Fruit fly (Drosophila melanogaster): Measurements from ENCODE around the gene gwl.

Gene gwl

dm6 chr3R:18787237-18787636 lies 41.1 kb downstream of the gwl start (continued):
- TF ChIP-seq tna (GFP tag; IDR thresholded peaks at IDR 0.05; ENCODE audit: partially characterized antibody) (no peak), danr (GFP tag; IDR thresholded peaks at IDR 0.05) (peak; percentile 30; the same call in 1 of the 2 replicates), CG1233 (GFP tag; optimal IDR thresholded peaks at IDR 0.05) (no peak), CG31365 (tag; optimal IDR thresholded peaks at IDR 0.05) (no peak), CG32532 (GFP tag; IDR thresholded peaks at IDR 0.05) (peak; percentile 35; the same call in 1 of the 2 replicates), CG18599 (GFP tag; optimal IDR thresholded peaks at IDR 0.05) (peak; percentile 50), Hr39 (optimal IDR thresholded peaks at IDR 0.05) (no peak), Nf-YB (GFP tag; optimal IDR thresholded peaks at IDR 0.05) (no peak), CG33557 (GFP tag; optimal IDR thresholded peaks at IDR 0.05) (no peak), esg (GFP tag; conservative IDR thresholded peaks at IDR 0.05) (no peak), inv (GFP tag; IDR thresholded peaks at IDR 0.05; ENCODE audit: partially characterized antibody) (no peak), CG14965 (GFP tag; optimal IDR thresholded peaks at IDR 0.05; ENCODE audit: borderline replicate concordance) (no peak), rib (GFP tag; IDR thresholded peaks at IDR 0.05) (no peak), NC2α (GFP tag; optimal IDR thresholded peaks at IDR 0.05) (no peak), ase (GFP tag; IDR thresholded peaks at IDR 0.05) (no peak), CG17359 (tag; optimal IDR thresholded peaks at IDR 0.05) (peak; percentile 12), Ada2b (GFP tag; IDR thresholded peaks at IDR 0.05) (0 out of 2 replicates have a peak, but pooled peaks have one; percentile 10), salm (tag; optimal IDR thresholded peaks at IDR 0.05) (no peak), tgo (GFP tag; IDR thresholded peaks at IDR 0.05) (no peak), ind (GFP tag; optimal IDR thresholded peaks at IDR 0.05) (peak; percentile 16), Dek (tag; optimal IDR thresholded peaks at IDR 0.05) (no peak), Med (GFP tag) (peak; percentile 34), gce (GFP tag; IDR thresholded peaks at IDR 0.05) (no peak), Hmx (GFP tag; optimal IDR thresholded peaks at IDR 0.05) (no peak), kni (GFP tag; optimal IDR thresholded peaks at IDR 0.05) (no peak), Eip74EF (GFP tag; optimal IDR thresholded peaks at IDR 0.05) (no peak), Atf3 (GFP tag; optimal IDR thresholded peaks at IDR 0.05) (no peak), grau (tag; optimal IDR thresholded peaks at IDR 0.05) (no peak), CG4854 (GFP tag; optimal IDR thresholded peaks at IDR 0.05) (no peak), CG6689 (GFP tag; IDR thresholded peaks at IDR 0.05) (no peak), CG10209 (GFP tag; optimal IDR thresholded peaks at IDR 0.05) (no peak), pfk (GFP tag; optimal IDR thresholded peaks at IDR 0.05) (no peak), dysf (GFP tag; IDR thresholded peaks at IDR 0.05) (peak; percentile 36; the same call in 1 of the 3 replicates), CG10959 (GFP tag; IDR thresholded peaks at IDR 0.05) (no peak), Meics (GFP tag; optimal IDR thresholded peaks at IDR 0.05) (peak; percentile 16), nom (GFP tag; optimal IDR thresholded peaks at IDR 0.05) (peak; percentile 45), CG4820 (GFP tag; optimal IDR thresholded peaks at IDR 0.05) (no peak), CG9727 (GFP tag; optimal IDR thresholded peaks at IDR 0.05) (no peak), CG2678 (tag; optimal IDR thresholded peaks at IDR 0.05) (peak; percentile 4), NC2β (GFP tag; optimal IDR thresholded peaks at IDR 0.05) (no peak), CG9215 (GFP tag; IDR thresholded peaks at IDR 0.05) (no peak), CG3995 (GFP tag; optimal IDR thresholded peaks at IDR 0.05) (no peak), CG10274 (GFP tag; optimal IDR thresholded peaks at IDR 0.05) (no peak), B-H1 (GFP tag; IDR thresholded peaks at IDR 0.05) (no peak), Dad (GFP tag; optimal IDR thresholded peaks at IDR 0.05) (no peak), Dref (GFP tag; IDR thresholded peaks at IDR 0.05) (no peak), gsb-n (tag; optimal IDR thresholded peaks at IDR 0.05) (no peak), CG11093 (GFP tag; IDR thresholded peaks at IDR 0.05) (no peak), Ravus (GFP tag; IDR thresholded peaks at IDR 0.05) (no peak), CG3065 (GFP tag; optimal IDR thresholded peaks at IDR 0.05) (no peak), CG1529 (GFP tag; optimal IDR thresholded peaks at IDR 0.05) (no peak), gt (GFP tag; IDR thresholded peaks at IDR 0.05) (no peak)
